Fruit fly (Drosophila melanogaster): ENCODE measurements around the gene Tpc1.

Gene Tpc1

dm6 chr3R:10852232-10852774 lies 29.7 kb downstream of the Tpc1 start, which contains the start of gene CG4565 (continued):
- TF ChIP-seq CG3407 (GFP tag; optimal IDR thresholded peaks at IDR 0.05) (no peak), CG11723 (GFP tag; optimal IDR thresholded peaks at IDR 0.05) (no peak), CG12104 (GFP tag; optimal IDR thresholded peaks at IDR 0.05) (no peak), klu (GFP tag; IDR thresholded peaks at IDR 0.05) (no peak), gcm (GFP tag; optimal IDR thresholded peaks at IDR 0.05) (peak; percentile 17), tll (GFP tag; optimal IDR thresholded peaks at IDR 0.05) (no peak), ato (GFP tag; IDR thresholded peaks at IDR 0.05; ENCODE audit: partially characterized antibody) (peak; percentile 58), pita (GFP tag; optimal IDR thresholded peaks at IDR 0.05) (no peak), CG12391 (tag; optimal IDR thresholded peaks at IDR 0.05) (no peak), Side (GFP tag; optimal IDR thresholded peaks at IDR 0.05) (no peak), kah (GFP tag; optimal IDR thresholded peaks at IDR 0.05) (no peak), eve (GFP tag; optimal IDR thresholded peaks at IDR 0.05) (no peak), CG7556 (GFP tag; optimal IDR thresholded peaks at IDR 0.05) (no peak), Adf1 (GFP tag; IDR thresholded peaks at IDR 0.05) (no peak), tna (GFP tag; IDR thresholded peaks at IDR 0.05; ENCODE audit: partially characterized antibody) (peak; percentile 41; the same call in 1 of the 2 replicates), CG18011 (GFP tag; optimal IDR thresholded peaks at IDR 0.05) (no peak), CG18599 (GFP tag; optimal IDR thresholded peaks at IDR 0.05) (no peak), CG16863 (GFP tag; optimal IDR thresholded peaks at IDR 0.05) (no peak), CG7928 (GFP tag; optimal IDR thresholded peaks at IDR 0.05) (no peak), dmrt11E (tag; optimal IDR thresholded peaks at IDR 0.05) (no peak), sens-2 (GFP tag; IDR thresholded peaks at IDR 0.05) (no peak), CG6791 (GFP tag; IDR thresholded peaks at IDR 0.05; ENCODE audit: partially characterized antibody) (peak; percentile 53; the same call in 1 of the 3 replicates), gfzf (GFP tag; optimal IDR thresholded peaks at IDR 0.05) (peak; percentile 68), CG14441 (GFP tag; IDR thresholded peaks at IDR 0.05) (no peak), B-H2 (GFP tag; optimal IDR thresholded peaks at IDR 0.05) (no peak), CG16779 (GFP tag; IDR thresholded peaks at IDR 0.05) (no peak), Atf-2 (GFP tag; optimal IDR thresholded peaks at IDR 0.05) (no peak), CG31224 (GFP tag; IDR thresholded peaks at IDR 0.05) (peak; percentile 99), her (GFP tag; optimal IDR thresholded peaks at IDR 0.05) (peak; percentile 18), repo (GFP tag; optimal IDR thresholded peaks at IDR 0.05) (no peak), CG10543 (GFP tag; optimal IDR thresholded peaks at IDR 0.05) (peak; percentile 71), Nf-YC (tag; optimal IDR thresholded peaks at IDR 0.05) (peak; percentile 87), CG16813 (GFP tag; IDR thresholded peaks at IDR 0.05; ENCODE audit: partially characterized antibody) (peak; percentile 11; the same call in 1 of the 3 replicates), dysf (GFP tag; IDR thresholded peaks at IDR 0.05) (no peak), CG15514 (GFP tag; optimal IDR thresholded peaks at IDR 0.05) (peak; percentile 87), fru (optimal IDR thresholded peaks at IDR 0.05) (no peak), Ptx1 (GFP tag; IDR thresholded peaks at IDR 0.05) (no peak), pb (GFP tag; optimal IDR thresholded peaks at IDR 0.05) (no peak), CTCF (GFP tag; optimal IDR thresholded peaks at IDR 0.05) (peak; percentile 16), maf-S (GFP tag; optimal IDR thresholded peaks at IDR 0.05) (no peak), NC2β (GFP tag; optimal IDR thresholded peaks at IDR 0.05) (no peak), CG11504 (tag; optimal IDR thresholded peaks at IDR 0.05) (no peak), Gug (GFP tag; IDR thresholded peaks at IDR 0.05) (no peak), CG31365 (tag; optimal IDR thresholded peaks at IDR 0.05) (no peak), CG8924 (tag; optimal IDR thresholded peaks at IDR 0.05) (no peak), pnt (GFP tag; optimal IDR thresholded peaks at IDR 0.05) (no peak), lilli (GFP tag; optimal IDR thresholded peaks at IDR 0.05) (no peak), PHDP (tag; optimal IDR thresholded peaks at IDR 0.05) (no peak), run (tag; optimal IDR thresholded peaks at IDR 0.05) (no peak), Chrac-16 (GFP tag; optimal IDR thresholded peaks at IDR 0.05) (no peak), gsb (GFP tag; IDR thresholded peaks at IDR 0.05) (no peak)
